Fruit fly (Drosophila melanogaster): ENCODE data around the gene Oatp33Ea.

The Oatp33Ea gene

DNA sequence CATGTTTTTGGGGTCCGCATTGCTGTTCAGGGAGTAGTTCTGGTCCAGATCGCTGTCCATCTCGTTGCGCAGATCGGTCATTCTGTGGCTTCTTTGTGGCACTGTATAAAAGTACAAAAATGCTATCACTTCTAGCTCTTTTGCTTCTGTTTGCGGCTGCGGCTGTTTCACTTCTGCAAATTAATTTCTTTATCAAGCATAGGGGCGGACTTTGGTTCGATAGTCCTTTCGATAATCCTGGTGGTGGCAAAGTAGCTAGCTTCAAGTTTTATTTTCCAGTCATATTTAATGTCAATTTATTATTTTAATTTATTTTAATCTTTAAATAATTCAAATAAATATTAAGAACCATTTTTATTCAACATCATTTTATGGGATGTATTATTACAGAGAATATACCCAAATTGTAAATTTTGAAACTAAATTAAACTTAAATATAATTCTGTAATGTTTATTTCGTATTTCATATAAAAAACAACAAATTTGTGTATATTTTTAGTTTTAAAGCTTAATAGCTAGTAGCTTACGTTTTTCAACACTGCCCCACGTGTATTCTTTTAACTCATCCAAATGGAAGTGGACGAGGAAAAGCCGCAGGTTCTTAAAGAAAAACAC is 18.1 kb downstream of the Oatp33Ea start, which contains the start of the genes CG5446 and Trm1 (continued):
- peak; percentile 64 for TF ChIP-seq NfI (GFP tag; optimal IDR thresholded peaks at IDR 0.05)
- TF ChIP-seq ttk (GFP tag; IDR thresholded peaks at IDR 0.05): peak; percentile 51; the same call in 1 of the 2 replicates
- TF ChIP-seq CG12219 (GFP tag; optimal IDR thresholded peaks at IDR 0.05): no peak
- peak; percentile 86 for TF ChIP-seq Sox100B (GFP tag; optimal IDR thresholded peaks at IDR 0.05)
- TF ChIP-seq dati (GFP tag; IDR thresholded peaks at IDR 0.05): no peak
- TF ChIP-seq knrl (GFP tag; IDR thresholded peaks at IDR 0.05; ENCODE audit: partially characterized antibody): no peak
- peak; percentile 39 for TF ChIP-seq CG16815 (GFP tag; optimal IDR thresholded peaks at IDR 0.05)
- TF ChIP-seq CG8944 (GFP tag; optimal IDR thresholded peaks at IDR 0.05): no peak
- TF ChIP-seq CG34224 (GFP tag; IDR thresholded peaks at IDR 0.05; ENCODE audit: partially characterized antibody): no peak
- TF ChIP-seq CG8924 (tag; optimal IDR thresholded peaks at IDR 0.05): peak; percentile 89
- peak; percentile 18 for TF ChIP-seq Hand (GFP tag; optimal IDR thresholded peaks at IDR 0.05)
- no peak for TF ChIP-seq zen (tag; optimal IDR thresholded peaks at IDR 0.05)
- TF ChIP-seq Max (GFP tag; optimal IDR thresholded peaks at IDR 0.05): peak; percentile 25
- peak; percentile 55 for TF ChIP-seq HLH3B (GFP tag; IDR thresholded peaks at IDR 0.05)
- TF ChIP-seq CG6654 (GFP tag; optimal IDR thresholded peaks at IDR 0.05): no peak
- TF ChIP-seq nmo (GFP tag; optimal IDR thresholded peaks at IDR 0.05): peak; percentile 83
- no peak for TF ChIP-seq btn (GFP tag; optimal IDR thresholded peaks at IDR 0.05)
- TF ChIP-seq dan (GFP tag; IDR thresholded peaks at IDR 0.05): no peak
- no peak for TF ChIP-seq fu2 (GFP tag; optimal IDR thresholded peaks at IDR 0.05)
- no peak for TF ChIP-seq wek (GFP tag; optimal IDR thresholded peaks at IDR 0.05)
- TF ChIP-seq zfh1 (GFP tag; IDR thresholded peaks at IDR 0.05): peak; percentile 17; the same call in 1 of the 3 replicates
- peak; percentile 26 for TF ChIP-seq tup (GFP tag; optimal IDR thresholded peaks at IDR 0.05)
- no peak for TF ChIP-seq croc (GFP tag; conservative IDR thresholded peaks at IDR 0.05)
- TF ChIP-seq Opbp (GFP tag; IDR thresholded peaks at IDR 0.05; ENCODE audit: partially characterized antibody): peak; percentile 50; the same call in 1 of the 3 replicates
- TF ChIP-seq bsh (GFP tag; optimal IDR thresholded peaks at IDR 0.05): peak; percentile 9 to 68
- TF ChIP-seq tio (GFP tag; optimal IDR thresholded peaks at IDR 0.05): peak; percentile 14
- TF ChIP-seq HmgZ (tag; optimal IDR thresholded peaks at IDR 0.05): no peak
- TF ChIP-seq nom (GFP tag; optimal IDR thresholded peaks at IDR 0.05): peak; percentile 39
- no peak for TF ChIP-seq Bteb2 (GFP tag; optimal IDR thresholded peaks at IDR 0.05)
- peak; percentile 24 for TF ChIP-seq stwl (tag; optimal IDR thresholded peaks at IDR 0.05)
- TF ChIP-seq CG18764 (GFP tag; optimal IDR thresholded peaks at IDR 0.05): peak; percentile 37
- TF ChIP-seq CG6254 (GFP tag; optimal IDR thresholded peaks at IDR 0.05): peak; percentile 39
- no peak for TF ChIP-seq Hsf (GFP tag; optimal IDR thresholded peaks at IDR 0.05)
- TF ChIP-seq disco-r (GFP tag; optimal IDR thresholded peaks at IDR 0.05): no peak
- no peak for TF ChIP-seq h (optimal IDR thresholded peaks at IDR 0.05)
- TF ChIP-seq lbe (GFP tag; optimal IDR thresholded peaks at IDR 0.05): peak; percentile 34
- TF ChIP-seq CG11398 (GFP tag; optimal IDR thresholded peaks at IDR 0.05): no peak
- TF ChIP-seq gcm2 (GFP tag; optimal IDR thresholded peaks at IDR 0.05): no peak
- TF ChIP-seq Spps (tag; optimal IDR thresholded peaks at IDR 0.05): peak; percentile 47
- TF ChIP-seq H2.0 (GFP tag; IDR thresholded peaks at IDR 0.05): no peak; the same call in 1 of the 2 replicates
- no peak for TF ChIP-seq pan (optimal IDR thresholded peaks at IDR 0.05)
- no peak for TF ChIP-seq pan (GFP tag; optimal IDR thresholded peaks at IDR 0.05 in 1 of 2, IDR thresholded peaks at IDR 0.05 in 1 of 2)
- TF ChIP-seq da (GFP tag; optimal IDR thresholded peaks at IDR 0.05): no peak
- no peak for TF ChIP-seq sr (GFP tag; IDR thresholded peaks at IDR 0.05)
- no peak for TF ChIP-seq onecut (GFP tag; IDR thresholded peaks at IDR 0.05)
- TF ChIP-seq lilli (GFP tag; optimal IDR thresholded peaks at IDR 0.05): peak; percentile 47
- TF ChIP-seq CG6765 (GFP tag; optimal IDR thresholded peaks at IDR 0.05): peak; percentile 40
- TF ChIP-seq gfzf (GFP tag; optimal IDR thresholded peaks at IDR 0.05): no peak
- TF ChIP-seq Ets65A (GFP tag): peak; percentile 47
- TF ChIP-seq hb (GFP tag; IDR thresholded peaks at IDR 0.05; ENCODE audit: partially characterized antibody): no peak
